Fruit fly (Drosophila melanogaster) whole organism, embryonic: ENCODE results near the gene tup.

Experiments
- ATbp ChIP-seq: fragments of 200-800 bp; sonication (Bioruptor generic); optimal IDR thresholded peaks from 2 replicates; lab custom pipeline; 2017; ENCODE audit warnings: missing biosample characterization, mild to moderate bottlenecking, missing genetic modification characterization, missing genetic modification reagents
- Asciz ChIP-seq: fragments of 200-800 bp; sonication (Bioruptor generic); optimal IDR thresholded peaks from 2 replicates; lab custom pipeline; 2017; ENCODE audit warnings: missing biosample characterization, mild to moderate bottlenecking, missing genetic modification characterization, missing genetic modification reagents
- Atf3 ChIP-seq: fragments of 200-800 bp; sonication (Bioruptor generic); optimal IDR thresholded peaks from 3 replicates; lab custom pipeline; 2016; ENCODE audit warnings: missing biosample characterization, missing genetic modification characterization
- CG10267 ChIP-seq: fragments of 200-800 bp; sonication (Bioruptor generic); optimal IDR thresholded peaks from 2 replicates; lab custom pipeline; 2018; ENCODE audit warnings: missing biosample characterization, mild to moderate bottlenecking, missing genetic modification characterization, moderate library complexity
- CG10321 ChIP-seq: fragments of 200-800 bp; sonication (Bioruptor generic); IDR thresholded peaks from 2 replicates; pipeline ENCODE4 v1.3.6; 2022; ENCODE audit warnings: missing biosample characterization, missing genetic modification characterization
- CG11695 ChIP-seq: fragments of 200-800 bp; sonication (Bioruptor generic); IDR thresholded peaks from 3 replicates; pipeline ENCODE4 v1.3.6; 2022; ENCODE audit warnings: missing biosample characterization, missing genetic modification characterization
- CG12299 ChIP-seq: fragments of 200-800 bp; sonication (Bioruptor generic); optimal IDR thresholded peaks from 2 replicates; lab custom pipeline; 2018; ENCODE audit warnings: missing biosample characterization, mild to moderate bottlenecking, missing genetic modification characterization
- CG13894 ChIP-seq: fragments of 200-800 bp; sonication (Bioruptor generic); optimal IDR thresholded peaks from 3 replicates; lab custom pipeline; 2018; ENCODE audit warnings: missing biosample characterization, mild to moderate bottlenecking, missing genetic modification characterization, moderate library complexity
- CG15269 ChIP-seq: fragments of 200-800 bp; sonication (Bioruptor generic); optimal IDR thresholded peaks from 2 replicates; lab custom pipeline; 2018; ENCODE audit warnings: missing biosample characterization, mild to moderate bottlenecking, missing genetic modification characterization, moderate library complexity
- CG1792 ChIP-seq: fragments of 200-800 bp; sonication (Bioruptor generic); optimal IDR thresholded peaks from 2 replicates; lab custom pipeline; 2016; ENCODE audit warnings: missing biosample characterization, missing genetic modification characterization
- CG1832 ChIP-seq: fragments of 200-800 bp; sonication (Bioruptor generic); optimal IDR thresholded peaks from 2 replicates; lab custom pipeline; 2017; ENCODE audit warnings: missing biosample characterization, mild to moderate bottlenecking, missing genetic modification characterization, inconsistent platforms
- CG31365 ChIP-seq: fragments of 200-800 bp; sonication (Bioruptor generic); optimal IDR thresholded peaks from 2 replicates; lab custom pipeline; 2018; ENCODE audit warnings: missing biosample characterization, mild to moderate bottlenecking, missing genetic modification characterization
- CG34422 ChIP-seq: fragments of 200-800 bp; sonication (Bioruptor generic); IDR thresholded peaks from 3 replicates; pipeline ENCODE4 v1.3.6; 2022; ENCODE audit warnings: missing biosample characterization, missing genetic modification characterization
- CG4617 ChIP-seq: fragments of 200-800 bp; sonication (Bioruptor generic); optimal IDR thresholded peaks from 3 replicates; lab custom pipeline; 2016; ENCODE audit warnings: missing biosample characterization, missing genetic modification characterization, borderline replicate concordance
- CG4854 ChIP-seq: fragments of 200-800 bp; sonication (Bioruptor generic); optimal IDR thresholded peaks from 2 replicates; lab custom pipeline; 2016; ENCODE audit warnings: missing biosample characterization, missing genetic modification characterization, inconsistent platforms
- CG6765 ChIP-seq: fragments of 200-800 bp; sonication (Bioruptor generic); optimal IDR thresholded peaks from 3 replicates; lab custom pipeline; 2017; ENCODE audit warnings: missing biosample characterization, mild to moderate bottlenecking, missing genetic modification characterization
- CG8281 ChIP-seq: fragments of 200-800 bp; sonication (Bioruptor generic); optimal IDR thresholded peaks from 2 replicates; lab custom pipeline; 2018; ENCODE audit warnings: missing biosample characterization, mild to moderate bottlenecking, missing genetic modification characterization, moderate library complexity
- CG8944 ChIP-seq: fragments of 200-800 bp; sonication (Bioruptor generic); optimal IDR thresholded peaks from 3 replicates; lab custom pipeline; 2016; ENCODE audit warnings: missing biosample characterization, missing genetic modification characterization
- Dip2 ChIP-seq: fragments of 200-800 bp; sonication (Bioruptor generic); IDR thresholded peaks from 2 replicates; pipeline ENCODE4 v1.3.6; 2022; ENCODE audit warnings: missing biosample characterization, missing genetic modification characterization
- E2f2 ChIP-seq: fragments of 200-800 bp; sonication (Bioruptor generic); IDR thresholded peaks from 2 replicates; pipeline ENCODE4 v1.3.6; 2022; ENCODE audit warnings: missing biosample characterization, missing genetic modification characterization
- Hand ChIP-seq: fragments of 200-800 bp; sonication (Bioruptor generic); optimal IDR thresholded peaks from 2 replicates; lab custom pipeline; 2017; ENCODE audit warnings: mild to moderate bottlenecking, missing biosample characterization, missing genetic modification reagents, missing genetic modification characterization
- Hey ChIP-seq: fragments of 200-800 bp; sonication (Bioruptor generic); optimal IDR thresholded peaks from 3 replicates; lab custom pipeline; 2018; ENCODE audit warnings: missing biosample characterization, mild to moderate bottlenecking, missing genetic modification characterization
- HmgD ChIP-seq: fragments of 200-800 bp; sonication (Bioruptor generic); optimal IDR thresholded peaks from 3 replicates; lab custom pipeline; 2016; ENCODE audit warnings: missing biosample characterization, missing genetic modification characterization
- Hr3 ChIP-seq: fragments of 200-800 bp; sonication (Bioruptor generic); optimal IDR thresholded peaks from 3 replicates; lab custom pipeline; 2016; ENCODE audit warnings: missing biosample characterization, missing genetic modification characterization
- Hsf ChIP-seq: fragments of 200-800 bp; sonication (Bioruptor generic); optimal IDR thresholded peaks from 3 replicates; lab custom pipeline; 2016; ENCODE audit warnings: missing biosample characterization, missing genetic modification characterization
- Oaz ChIP-seq: fragments of 200-800 bp; sonication (Bioruptor generic); IDR thresholded peaks from 2 replicates; pipeline ENCODE4 v1.3.6; 2022; ENCODE audit warnings: missing biosample characterization, missing genetic modification characterization
- Sry-δ ChIP-seq: fragments of 200-800 bp; sonication (Bioruptor generic); optimal IDR thresholded peaks from 2 replicates; lab custom pipeline; 2016; ENCODE audit warnings: missing biosample characterization, missing genetic modification characterization
- Xrp1 ChIP-seq: fragments of 200-800 bp; sonication (Bioruptor generic); IDR thresholded peaks from 2 replicates; pipeline ENCODE4 v1.3.6; 2022; ENCODE audit warnings: missing biosample characterization, missing genetic modification characterization
- ase ChIP-seq: fragments of 200-800 bp; sonication (Bioruptor generic); IDR thresholded peaks from 3 replicates; pipeline ENCODE4 v1.3.6; 2022; ENCODE audit warnings: missing biosample characterization, missing genetic modification characterization
- bab2 ChIP-seq: fragments of 200-800 bp; sonication (Bioruptor generic); optimal IDR thresholded peaks from 2 replicates; lab custom pipeline; 2016; ENCODE audit warnings: missing biosample characterization, missing genetic modification characterization
- bcd ChIP-seq: fragments of 200-800 bp; sonication (Bioruptor generic); optimal IDR thresholded peaks from 2 replicates; lab custom pipeline; 2017; ENCODE audit warnings: missing biosample characterization, mild to moderate bottlenecking, missing genetic modification characterization
- bowl ChIP-seq: fragments of 200-800 bp; sonication (Bioruptor generic); IDR thresholded peaks from 2 replicates; pipeline ENCODE4 v1.3.6; 2022; ENCODE audit warnings: missing biosample characterization, missing genetic modification characterization
- crp ChIP-seq, 2 experiments: fragments of 200-800 bp; sonication (Bioruptor generic); optimal IDR thresholded peaks; 2 replicates in 1 of 2; 3 replicates in 1 of 2; lab custom pipeline; 2017; ENCODE audit warnings: missing biosample characterization in 2 of 2, missing genetic modification characterization in 2 of 2, mild to moderate bottlenecking in 1 of 2, moderate library complexity in 1 of 2
- da ChIP-seq: fragments of 200-800 bp; sonication (Bioruptor generic); optimal IDR thresholded peaks from 2 replicates; lab custom pipeline; 2016; ENCODE audit warnings: missing biosample characterization, missing genetic modification characterization
- esg ChIP-seq: fragments of 200-800 bp; sonication (Bioruptor generic); conservative IDR thresholded peaks from 2 replicates; pipeline ENCODE4 v1.3.6; 2022; ENCODE audit warnings: missing biosample characterization, missing genetic modification characterization
- ftz-f1 ChIP-seq: fragments of 200-800 bp; sonication (Bioruptor generic); optimal IDR thresholded peaks from 2 replicates; lab custom pipeline; 2016; ENCODE audit warnings: missing biosample characterization, missing genetic modification characterization
- fu2 ChIP-seq: fragments of 200-800 bp; sonication (Bioruptor generic); optimal IDR thresholded peaks from 2 replicates; lab custom pipeline; 2016; ENCODE audit warnings: missing biosample characterization, missing genetic modification characterization
- gfzf ChIP-seq: fragments of 200-800 bp; sonication (Bioruptor generic); optimal IDR thresholded peaks from 2 replicates; lab custom pipeline; 2016; ENCODE audit warnings: missing biosample characterization, mild to moderate bottlenecking, missing genetic modification characterization, moderate library complexity
- gro ChIP-seq: fragments of 200-800 bp; sonication (Bioruptor generic); optimal IDR thresholded peaks from 2 replicates; lab custom pipeline; 2016; ENCODE audit warnings: missing biosample characterization, missing genetic modification characterization
- hth ChIP-seq: fragments of >200 bp; optimal IDR thresholded peaks from 2 replicates; lab custom pipeline; 2017; ENCODE audit warnings: inconsistent platforms
- jigr1 ChIP-seq: fragments of 200-800 bp; sonication (Bioruptor generic); IDR thresholded peaks from 3 replicates; pipeline ENCODE4 v1.3.6; 2022; ENCODE audit warnings: missing biosample characterization, missing genetic modification characterization
- odd ChIP-seq: fragments of 200-800 bp; sonication (Bioruptor generic); optimal IDR thresholded peaks from 2 replicates; lab custom pipeline; 2017; ENCODE audit warnings: missing biosample characterization, mild to moderate bottlenecking, missing genetic modification characterization
- pnt ChIP-seq: fragments of 200-800 bp; sonication (Bioruptor generic); optimal IDR thresholded peaks from 3 replicates; lab custom pipeline; 2016; ENCODE audit warnings: missing biosample characterization, missing genetic modification characterization
- ranshi ChIP-seq: fragments of 200-800 bp; sonication (Bioruptor generic); IDR thresholded peaks from 2 replicates; pipeline ENCODE4 v1.3.6; 2022; ENCODE audit warnings: missing biosample characterization, missing genetic modification characterization
- rib ChIP-seq: fragments of 200-800 bp; sonication (Bioruptor generic); IDR thresholded peaks from 2 replicates; pipeline ENCODE4 v1.3.6; 2022; ENCODE audit warnings: missing biosample characterization, missing genetic modification characterization
- sens ChIP-seq: fragments of 200-800 bp; sonication (Bioruptor generic); peaks from one replicate; lab custom pipeline; 2016; ENCODE audit warnings: missing biosample characterization, missing genetic modification characterization
- tap ChIP-seq: fragments of 200-800 bp; optimal IDR thresholded peaks from 3 replicates; lab custom pipeline; 2019; ENCODE audit warnings: missing biosample characterization, mild to moderate bottlenecking, missing genetic modification characterization, moderate library complexity
- tin ChIP-seq: fragments of 200-800 bp; sonication (Bioruptor generic); optimal IDR thresholded peaks from 3 replicates; lab custom pipeline; 2016; ENCODE audit warnings: missing biosample characterization, missing genetic modification characterization
- unpg ChIP-seq: fragments of 200-800 bp; sonication (Bioruptor generic); optimal IDR thresholded peaks from 3 replicates; lab custom pipeline; 2018; ENCODE audit warnings: missing biosample characterization, mild to moderate bottlenecking, missing genetic modification characterization, moderate library complexity
- vnd ChIP-seq: fragments of 200-800 bp; sonication (Bioruptor generic); IDR thresholded peaks from 3 replicates; pipeline ENCODE4 v1.3.6; 2022; ENCODE audit warnings: missing biosample characterization, missing genetic modification characterization; ENCODE audit not compliant: partially characterized antibody
- wek ChIP-seq: fragments of 200-800 bp; sonication (Bioruptor generic); optimal IDR thresholded peaks from 3 replicates; lab custom pipeline; 2018; ENCODE audit warnings: missing biosample characterization, mild to moderate bottlenecking, missing genetic modification characterization, moderate library complexity
- wor ChIP-seq: fragments of 200-800 bp; sonication (Bioruptor generic); IDR thresholded peaks from 2 replicates; pipeline ENCODE4 v1.3.6; 2022; ENCODE audit warnings: missing biosample characterization, missing genetic modification characterization

The tup gene

dm6 chr2L:18890087-18890486 lies 9.0 kb upstream of the tup start (continued):
- TF ChIP-seq CG10267 (tag; lab: Kevin White, UChicago) (peak; percentile 83), wor (GFP tag; lab: Robert Waterston, UW) (0 out of 2 replicates have a peak, but pooled peaks have one; percentile 36), CG1832 (GFP tag; lab: Kevin White, UChicago) (no peak), CG4854 (GFP tag; lab: Kevin White, UChicago) (peak; percentile 56), pnt (GFP tag; lab: Kevin White, UChicago) (peak; percentile 82), Oaz (GFP tag; lab: Robert Waterston, UW) (0 out of 2 replicates have a peak, but pooled peaks have one; percentile 14), CG11695 (GFP tag; lab: Robert Waterston, UW) (peak; percentile 44; the same call in 1 of the 3 replicates), da (no peak), CG8281 (tag; lab: Kevin White, UChicago) (peak; percentile 22), ranshi (GFP tag; lab: Robert Waterston, UW) (peak; percentile 74; the same call in 1 of the 2 replicates), bowl (GFP tag; lab: Robert Waterston, UW) (no peak), Hr3 (peak; percentile 61), gfzf (no peak), odd (GFP tag; lab: Kevin White, UChicago) (peak; percentile 5), CG4617 (GFP tag; lab: Kevin White, UChicago) (peak; percentile 10), CG34422 (GFP tag; lab: Robert Waterston, UW) (peak; percentile 71; the same call in 2 of the 3 replicates), tin (peak; percentile 86), Asciz (GFP tag; lab: Kevin White, UChicago) (peak; percentile 57), CG31365 (peak; percentile 24), CG12299 (tag; lab: Kevin White, UChicago) (peak; percentile 2), wek (GFP tag; lab: Kevin White, UChicago) (peak; percentile 19), gro (GFP tag; lab: Kevin White, UChicago) (no peak), Hsf (peak; percentile 84), esg (GFP tag; lab: Robert Waterston, UW) (peak; percentile 22; the same call in 1 of the 2 replicates), ftz-f1 (GFP tag; lab: Kevin White, UChicago) (no peak), ATbp (GFP tag; lab: Kevin White, UChicago) (peak; percentile 60), vnd (GFP tag; lab: Robert Waterston, UW) (no peak), CG1792 (GFP tag; lab: Kevin White, UChicago) (peak; percentile 68), bcd (GFP tag; lab: Kevin White, UChicago) (peak; percentile 67), fu2 (no peak), Atf3 (GFP tag; lab: Kevin White, UChicago) (peak; percentile 66), Sry-δ (GFP tag; lab: Kevin White, UChicago) (peak; percentile 40), sens (peak; percentile 96), unpg (GFP tag; lab: Kevin White, UChicago) (peak; percentile 83), rib (GFP tag; lab: Robert Waterston, UW) (no peak), Hand (GFP tag; lab: Kevin White, UChicago) (no peak), CG10321 (no peak), CG15269 (tag; lab: Kevin White, UChicago) (peak; percentile 46), Hey (tag; lab: Kevin White, UChicago) (no peak), CG13894 (tag; lab: Kevin White, UChicago) (no peak), tap (tag; lab: Kevin White, UChicago) (peak; percentile 64), crp (GFP tag; optimal IDR thresholded peaks at IDR 0.05; lab: Kevin White, UChicago) (peak in 1 of 2 experiments; percentile 13), bab2 (GFP tag; lab: Kevin White, UChicago) (peak; percentile 75), jigr1 (no peak), CG8944 (peak; percentile 69), Dip2 (GFP tag; lab: Robert Waterston, UW) (no peak), HmgD (no peak), Xrp1 (GFP tag; lab: Robert Waterston, UW) (peak; percentile 91), ase (GFP tag; lab: Robert Waterston, UW) (peak; percentile 66; the same call in 1 of the 3 replicates), CG6765 (no peak), hth (no peak), E2f2 (GFP tag; lab: Robert Waterston, UW) (peak; percentile 44)
